Fruit fly (Drosophila melanogaster) Kc167 (cell line): Measurements from ENCODE around the gene CG8138.

ENCODE experiments used
- Myc ChIP-seq: fragments of >200 bp; optimal IDR thresholded peaks from 2 replicates; lab custom pipeline; 2017; ENCODE audit warnings: missing external identifiers
- Sin3A ChIP-seq: fragments of >200 bp; optimal IDR thresholded peaks from 2 replicates; lab custom pipeline; 2018; ENCODE audit warnings: missing external identifiers
- h ChIP-seq: fragments of >200 bp; optimal IDR thresholded peaks from 3 replicates; lab custom pipeline; 2018; ENCODE audit warnings: missing external identifiers
- insv ChIP-seq: fragments of >200 bp; optimal IDR thresholded peaks from 3 replicates; lab custom pipeline; 2018; ENCODE audit warnings: missing external identifiers
- psq ChIP-seq: fragments of >200 bp; optimal IDR thresholded peaks from 2 replicates; lab custom pipeline; 2017; ENCODE audit warnings: missing external identifiers
- ttk ChIP-seq: sonication (Bioruptor generic); optimal IDR thresholded peaks from 2 replicates; lab custom pipeline; 2017; ENCODE audit warnings: missing external identifiers

Gene CG8138

dm6 chr3R:13231184-13231583 lies 50.1 kb downstream of the CG8138 start:
- TF ChIP-seq psq (lab: Kevin White, UChicago), result no peak
- TF ChIP-seq Myc (lab: Kevin White, UChicago), result no peak
- TF ChIP-seq insv (lab: Kevin White, UChicago), result no peak
- TF ChIP-seq ttk, result no peak
- TF ChIP-seq h, result no peak
- no peak for TF ChIP-seq Sin3A (lab: Kevin White, UChicago)
